Worm (Caenorhabditis elegans): Measurements from ENCODE around the gene C45B2.2.

DNA sequence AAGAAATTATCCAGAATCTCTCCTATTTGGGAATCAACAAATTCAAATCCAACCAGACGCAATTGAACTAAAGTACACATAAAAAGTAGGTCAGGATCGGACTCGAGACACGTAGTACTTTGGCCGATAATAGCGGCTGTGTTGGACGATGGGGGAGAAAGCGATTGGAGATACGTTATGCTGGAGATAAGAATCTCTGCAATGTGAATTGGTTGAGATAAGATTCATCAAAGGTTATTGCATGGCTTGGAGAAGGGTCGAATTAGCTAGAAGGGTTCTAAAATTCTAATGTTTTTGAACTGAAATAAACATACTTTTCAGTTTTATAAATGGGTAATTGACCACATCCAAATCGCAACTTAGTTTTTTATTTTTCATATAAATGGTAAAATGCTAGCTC lies 8.0 kb downstream of the C45B2.2 start:
- TF ChIP-seq fos-1 (tag; optimal IDR thresholded peaks at IDR 0.05) (no peak), nhr-6 (tag; optimal IDR thresholded peaks at IDR 0.05) (no peak), ZK546.5 (tag; optimal IDR thresholded peaks at IDR 0.05) (no peak), dmd-4 (tag; optimal IDR thresholded peaks at IDR 0.05) (no peak), unc-62 (GFP tag; optimal IDR thresholded peaks at IDR 0.05) (no peak), skn-1 (tag; optimal IDR thresholded peaks at IDR 0.05) (no peak), lsy-2 (tag; optimal IDR thresholded peaks at IDR 0.05) (no peak), aly-2 (tag; optimal IDR thresholded peaks at IDR 0.05) (no peak), nhr-237 (tag; optimal IDR thresholded peaks at IDR 0.05) (no peak), mab-5 (tag; optimal IDR thresholded peaks at IDR 0.05) (no peak), ztf-4 (tag; optimal IDR thresholded peaks at IDR 0.05) (no peak), ama-1 (optimal IDR thresholded peaks at IDR 0.05) (no peak), ztf-11 (tag; optimal IDR thresholded peaks at IDR 0.05) (no peak)
